Worm (Caenorhabditis elegans): ENCODE measurements around the gene cyp-33C3.

The cyp-33C3 gene

DNA sequence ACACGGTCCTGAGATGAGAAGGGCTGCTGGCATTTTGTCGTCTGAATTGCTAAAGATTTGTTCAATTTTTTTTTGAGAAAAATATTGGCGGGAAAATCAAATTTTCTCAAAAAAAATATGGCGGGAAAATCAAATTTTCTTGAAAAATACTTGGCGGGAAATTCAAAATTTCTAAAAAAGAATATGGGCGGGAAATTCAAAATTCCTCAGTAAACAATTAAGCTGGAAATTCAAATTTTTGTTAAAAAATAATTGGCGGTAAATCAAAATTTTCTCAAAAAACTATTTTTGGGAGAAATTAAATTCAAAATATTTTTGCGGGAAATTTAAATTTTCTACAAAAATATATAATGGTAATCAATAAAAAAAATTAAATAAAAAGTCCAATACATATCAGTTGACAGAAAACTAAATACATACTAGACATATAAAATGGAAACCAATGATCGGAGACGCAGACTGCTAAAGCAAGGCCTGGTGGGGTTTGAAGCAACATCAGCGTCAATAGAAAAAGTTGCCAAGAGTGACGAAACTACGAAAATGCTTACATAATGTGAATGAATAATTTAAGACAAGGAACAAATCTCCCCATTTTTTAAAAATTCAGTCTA lies 28.0 kb upstream of the cyp-33C3 start, which contains the start of gene nhr-184:
TSS of gene nhr-184 (minus strand) at position 51 of the 611 bp plus-strand sequence.
- TF ChIP-seq ceh-13 (GFP tag; optimal IDR thresholded peaks at IDR 0.05) = no peak
- TF ChIP-seq aly-1 (tag; optimal IDR thresholded peaks at IDR 0.05) = no peak
- no peak for TF ChIP-seq flt-1 (GFP tag; IDR thresholded peaks at IDR 0.05)
- no peak for TF ChIP-seq tbx-37 (GFP tag; conservative IDR thresholded peaks at IDR 0.05)
- TF ChIP-seq ets-7 (tag; optimal IDR thresholded peaks at IDR 0.05) = no peak
- no peak for TF ChIP-seq hmbx-1 (tag; optimal IDR thresholded peaks at IDR 0.05)
- TF ChIP-seq hnd-1 (tag; optimal IDR thresholded peaks at IDR 0.05) = no peak
- no peak for TF ChIP-seq F13C5.2 (tag; optimal IDR thresholded peaks at IDR 0.05)
- no peak for TF ChIP-seq hmg-4 (GFP tag; optimal IDR thresholded peaks at IDR 0.05)
- TF ChIP-seq pes-1 (GFP tag; IDR thresholded peaks at IDR 0.05) = no peak

DNA sequence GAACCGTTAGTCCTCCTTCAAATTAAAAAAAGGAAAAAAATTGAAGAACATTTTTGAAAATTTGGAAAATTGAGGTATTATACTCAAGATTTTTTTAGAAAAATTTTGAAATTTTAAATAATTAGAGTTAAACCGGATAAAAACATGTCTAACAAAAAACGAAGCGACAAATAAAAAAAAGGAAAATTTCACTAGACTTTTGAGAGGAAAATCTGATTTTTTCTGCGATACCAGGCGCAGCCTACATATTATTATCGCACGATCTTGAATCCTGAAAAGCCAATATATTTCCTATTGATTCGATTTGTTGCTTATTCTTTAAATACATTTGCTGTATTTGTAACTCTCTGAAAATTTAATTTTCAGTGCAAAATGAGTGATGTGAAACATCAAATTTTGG lies 27.2 kb upstream of the cyp-33C3 start, which contains the start of gene nstp-8:
TSS of gene nstp-8 (plus strand) at position 301 of the 400 bp plus-strand sequence.
- TF ChIP-seq tbx-11 (GFP tag; IDR thresholded peaks at IDR 0.05) (no peak), ceh-13 (GFP tag; optimal IDR thresholded peaks at IDR 0.05) (no peak), F13C5.2 (tag; optimal IDR thresholded peaks at IDR 0.05) (no peak), B0310.2 (tag; optimal IDR thresholded peaks at IDR 0.05) (no peak), ceh-36 (tag; optimal IDR thresholded peaks at IDR 0.05) (no peak), hnd-1 (tag; optimal IDR thresholded peaks at IDR 0.05) (no peak)

DNA sequence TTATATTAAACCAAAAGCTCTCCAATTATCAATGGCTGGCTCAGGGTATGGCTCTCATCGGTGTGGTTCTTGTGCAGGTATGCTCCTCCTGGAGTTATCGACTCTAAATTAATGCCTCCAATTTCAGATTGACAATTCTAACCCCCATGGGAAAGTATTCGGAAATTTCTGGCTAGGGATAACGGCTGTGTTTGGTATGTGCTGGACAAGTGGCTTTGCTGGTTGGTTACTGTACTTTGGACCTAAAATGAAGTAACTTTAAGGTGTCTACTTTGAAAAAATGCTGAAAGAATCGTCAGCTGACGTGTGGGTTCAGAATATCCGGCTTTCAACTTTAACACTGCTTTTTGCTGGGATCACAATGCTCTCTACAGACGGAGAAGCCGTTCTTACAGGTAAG lies 25.7 kb upstream of the cyp-33C3 start:
- TF ChIP-seq tra-4 (tag; optimal IDR thresholded peaks at IDR 0.05) = no peak
- TF ChIP-seq ceh-13 (GFP tag; optimal IDR thresholded peaks at IDR 0.05) = no peak
- TF ChIP-seq B0310.2 (tag; optimal IDR thresholded peaks at IDR 0.05) = no peak
- no peak for TF ChIP-seq hmbx-1 (tag; optimal IDR thresholded peaks at IDR 0.05)
- no peak for TF ChIP-seq hmg-4 (GFP tag; optimal IDR thresholded peaks at IDR 0.05)
- TF ChIP-seq ama-1 (optimal IDR thresholded peaks at IDR 0.05) = no peak

DNA sequence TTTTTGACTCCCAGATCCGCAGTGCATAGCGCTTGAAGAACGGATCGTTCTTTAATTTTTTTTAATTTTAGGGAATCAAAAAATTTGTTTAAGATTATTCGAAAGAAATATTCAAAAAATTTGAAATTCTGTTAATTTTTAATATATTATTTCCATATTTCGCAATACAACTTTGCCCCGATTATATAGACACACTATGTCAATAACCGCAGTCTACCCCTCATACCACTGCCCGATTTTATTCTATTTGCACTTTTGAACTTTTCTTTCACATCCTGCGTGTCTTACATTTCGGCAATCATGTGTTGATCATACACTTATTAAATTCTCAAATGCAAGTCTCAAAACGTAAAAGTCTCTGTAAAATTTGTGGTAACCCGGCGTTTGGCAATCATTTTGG lies 23.8 kb upstream of the cyp-33C3 start, which contains the start of gene nhr-56:
TSS of gene nhr-56 (plus strand) at position 202 of the 400 bp plus-strand sequence.
- TF ChIP-seq ceh-36 (tag; optimal IDR thresholded peaks at IDR 0.05) = no peak
- TF ChIP-seq ceh-13 (GFP tag; optimal IDR thresholded peaks at IDR 0.05) = no peak
- TF ChIP-seq sea-1 (GFP tag; conservative IDR thresholded peaks at IDR 0.05) = no peak
- TF ChIP-seq tbx-11 (GFP tag; IDR thresholded peaks at IDR 0.05) = no peak
- no peak for TF ChIP-seq tra-4 (tag; optimal IDR thresholded peaks at IDR 0.05)

DNA sequence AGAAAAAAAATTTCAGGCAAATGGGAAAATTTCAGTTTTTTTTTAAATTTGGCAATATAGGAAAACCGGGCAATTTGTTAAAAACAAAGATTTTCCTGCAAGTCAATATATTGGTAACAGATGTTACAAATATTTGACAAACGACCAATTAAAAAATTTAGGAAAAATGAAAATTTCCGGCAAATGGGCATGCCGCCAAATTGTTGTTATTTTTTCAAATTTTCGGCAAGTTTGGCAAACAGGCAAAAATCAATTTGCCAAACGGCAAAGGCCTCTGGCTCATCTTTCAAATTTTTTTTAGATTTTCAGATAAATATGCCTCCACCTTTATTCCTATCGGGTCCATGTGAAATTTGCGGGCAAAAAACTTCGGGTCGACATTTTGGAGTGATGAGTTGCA lies 20.8 kb upstream of the cyp-33C3 start, which contains the start of gene nhr-128:
TSS of gene nhr-128 (plus strand) at position 301 of the 400 bp plus-strand sequence.
- TF ChIP-seq B0310.2 (tag; optimal IDR thresholded peaks at IDR 0.05) (no peak), F13C5.2 (tag; optimal IDR thresholded peaks at IDR 0.05) (no peak), scrt-1 (GFP tag; IDR thresholded peaks at IDR 0.05) (no peak), ama-1 (optimal IDR thresholded peaks at IDR 0.05) (no peak), tra-4 (tag; optimal IDR thresholded peaks at IDR 0.05) (no peak), flt-1 (GFP tag; IDR thresholded peaks at IDR 0.05) (no peak), aly-1 (tag; optimal IDR thresholded peaks at IDR 0.05) (no peak), ets-7 (tag; optimal IDR thresholded peaks at IDR 0.05) (no peak), sea-1 (GFP tag; conservative IDR thresholded peaks at IDR 0.05) (no peak), tbx-11 (GFP tag; IDR thresholded peaks at IDR 0.05) (no peak), hnd-1 (tag; optimal IDR thresholded peaks at IDR 0.05) (no peak), tbx-37 (GFP tag; conservative IDR thresholded peaks at IDR 0.05) (no peak), pes-1 (GFP tag; IDR thresholded peaks at IDR 0.05) (no peak)

DNA sequence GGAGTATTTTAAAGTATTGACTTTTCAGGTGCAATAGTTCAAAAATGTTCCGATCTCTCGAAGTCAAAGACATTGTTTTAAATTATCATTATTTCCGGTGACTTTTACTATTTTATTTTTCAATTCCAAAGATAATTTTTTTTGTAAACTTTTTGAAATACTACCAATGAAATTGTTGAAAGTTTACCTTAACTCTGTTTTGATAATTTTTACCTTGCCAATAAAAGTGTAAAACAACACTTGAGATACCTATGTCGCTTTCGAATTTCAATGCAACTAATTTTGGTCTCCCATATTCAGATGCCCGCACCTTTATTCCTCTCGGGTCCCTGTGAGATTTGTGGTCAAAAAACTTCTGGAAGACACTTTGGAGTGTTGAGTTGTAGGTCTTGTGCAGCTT lies 17.4 kb upstream of the cyp-33C3 start, which contains the start of gene nhr-103:
TSS of gene nhr-103 (plus strand) at position 301 of the 400 bp plus-strand sequence.
- no peak for TF ChIP-seq tra-4 (tag; optimal IDR thresholded peaks at IDR 0.05)
- TF ChIP-seq B0310.2 (tag; optimal IDR thresholded peaks at IDR 0.05) = no peak
- TF ChIP-seq hmbx-1 (tag; optimal IDR thresholded peaks at IDR 0.05) = no peak
- TF ChIP-seq scrt-1 (GFP tag; IDR thresholded peaks at IDR 0.05) = no peak
- TF ChIP-seq flt-1 (GFP tag; IDR thresholded peaks at IDR 0.05) = no peak
- TF ChIP-seq sea-1 (GFP tag; conservative IDR thresholded peaks at IDR 0.05) = no peak
- no peak for TF ChIP-seq ets-7 (tag; optimal IDR thresholded peaks at IDR 0.05)
- TF ChIP-seq aly-1 (tag; optimal IDR thresholded peaks at IDR 0.05) = no peak
- TF ChIP-seq pes-1 (GFP tag; IDR thresholded peaks at IDR 0.05) = no peak
- TF ChIP-seq tbx-37 (GFP tag; conservative IDR thresholded peaks at IDR 0.05) = no peak
- no peak for TF ChIP-seq ama-1 (optimal IDR thresholded peaks at IDR 0.05)
- no peak for TF ChIP-seq ceh-36 (tag; optimal IDR thresholded peaks at IDR 0.05)
- TF ChIP-seq hnd-1 (tag; optimal IDR thresholded peaks at IDR 0.05) = no peak
- TF ChIP-seq tbx-11 (GFP tag; IDR thresholded peaks at IDR 0.05) = no peak
- no peak for TF ChIP-seq F13C5.2 (tag; optimal IDR thresholded peaks at IDR 0.05)
- TF ChIP-seq hmg-4 (GFP tag; optimal IDR thresholded peaks at IDR 0.05) = no peak
- TF ChIP-seq ceh-13 (GFP tag; optimal IDR thresholded peaks at IDR 0.05) = no peak

DNA sequence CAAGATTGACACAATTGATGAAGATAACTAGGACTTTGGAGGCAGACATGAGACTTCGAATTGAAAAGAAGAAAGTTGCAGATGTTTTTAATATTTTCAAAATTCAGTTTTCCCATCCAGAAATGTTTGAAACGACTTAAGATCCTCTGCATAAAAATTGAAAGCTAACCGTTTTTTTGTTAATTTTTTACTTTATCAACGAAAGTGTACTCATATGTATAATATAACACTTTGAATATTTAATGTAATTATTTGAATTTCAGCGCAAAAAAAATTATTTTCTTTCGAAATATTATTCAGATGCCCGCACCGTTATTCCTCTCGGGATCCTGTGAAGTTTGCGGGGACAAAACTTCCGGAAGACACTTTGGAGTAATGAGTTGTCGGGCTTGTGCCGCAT lies 15.7 kb upstream of the cyp-33C3 start, which contains the start of gene nhr-18:
TSS of gene nhr-18 (plus strand) at position 301 of the 400 bp plus-strand sequence.
- TF ChIP-seq ets-7 (tag; optimal IDR thresholded peaks at IDR 0.05) = no peak
- no peak for TF ChIP-seq tbx-37 (GFP tag; conservative IDR thresholded peaks at IDR 0.05)
- no peak for TF ChIP-seq pes-1 (GFP tag; IDR thresholded peaks at IDR 0.05)
- no peak for TF ChIP-seq ama-1 (optimal IDR thresholded peaks at IDR 0.05)
- TF ChIP-seq F13C5.2 (tag; optimal IDR thresholded peaks at IDR 0.05) = no peak

DNA sequence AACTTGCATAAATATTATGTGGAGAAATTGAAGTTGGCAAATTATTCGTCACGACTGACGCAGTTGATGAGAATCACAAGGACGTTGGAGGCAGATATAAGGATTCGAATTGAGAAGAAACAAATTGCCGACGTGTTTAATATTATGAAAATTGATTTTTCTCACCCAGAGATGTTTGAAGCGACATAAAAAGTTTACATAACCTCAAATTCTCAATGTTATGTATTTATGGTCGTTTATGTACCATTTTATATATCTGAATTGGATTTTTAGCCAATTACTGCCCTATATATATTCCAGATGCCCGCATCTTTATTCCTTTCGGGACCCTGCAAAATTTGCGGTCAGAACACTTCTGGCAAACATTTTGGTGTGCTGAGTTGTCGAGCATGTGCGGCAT lies 13.8 kb upstream of the cyp-33C3 start, which contains the start of gene nhr-126:
TSS of gene nhr-126 (plus strand) at position 301 of the 400 bp plus-strand sequence.
- no peak for TF ChIP-seq hnd-1 (tag; optimal IDR thresholded peaks at IDR 0.05)
- TF ChIP-seq ets-7 (tag; optimal IDR thresholded peaks at IDR 0.05) = no peak
- TF ChIP-seq B0310.2 (tag; optimal IDR thresholded peaks at IDR 0.05) = no peak
- TF ChIP-seq sea-1 (GFP tag; conservative IDR thresholded peaks at IDR 0.05) = no peak
- TF ChIP-seq tbx-11 (GFP tag; IDR thresholded peaks at IDR 0.05) = no peak
- TF ChIP-seq F13C5.2 (tag; optimal IDR thresholded peaks at IDR 0.05) = no peak
- no peak for TF ChIP-seq aly-1 (tag; optimal IDR thresholded peaks at IDR 0.05)
- no peak for TF ChIP-seq flt-1 (GFP tag; IDR thresholded peaks at IDR 0.05)
- TF ChIP-seq ceh-13 (GFP tag; optimal IDR thresholded peaks at IDR 0.05) = no peak
- no peak for TF ChIP-seq ama-1 (optimal IDR thresholded peaks at IDR 0.05)
- no peak for TF ChIP-seq hmg-4 (GFP tag; optimal IDR thresholded peaks at IDR 0.05)
- TF ChIP-seq pes-1 (GFP tag; IDR thresholded peaks at IDR 0.05) = no peak
- no peak for TF ChIP-seq scrt-1 (GFP tag; IDR thresholded peaks at IDR 0.05)
- TF ChIP-seq tra-4 (tag; optimal IDR thresholded peaks at IDR 0.05) = no peak
- no peak for TF ChIP-seq ceh-36 (tag; optimal IDR thresholded peaks at IDR 0.05)
- no peak for TF ChIP-seq tbx-37 (GFP tag; conservative IDR thresholded peaks at IDR 0.05)
- TF ChIP-seq hmbx-1 (tag; optimal IDR thresholded peaks at IDR 0.05) = no peak
